Worm (Caenorhabditis elegans): Measurements from ENCODE around the gene F35G2.1.
"Not testable (repeated sequence)": the region's sequence is repeated elsewhere in the genome, so short reads cannot be mapped to it uniquely, and the experiment has no call there.

F35G2.1 gene

DNA sequence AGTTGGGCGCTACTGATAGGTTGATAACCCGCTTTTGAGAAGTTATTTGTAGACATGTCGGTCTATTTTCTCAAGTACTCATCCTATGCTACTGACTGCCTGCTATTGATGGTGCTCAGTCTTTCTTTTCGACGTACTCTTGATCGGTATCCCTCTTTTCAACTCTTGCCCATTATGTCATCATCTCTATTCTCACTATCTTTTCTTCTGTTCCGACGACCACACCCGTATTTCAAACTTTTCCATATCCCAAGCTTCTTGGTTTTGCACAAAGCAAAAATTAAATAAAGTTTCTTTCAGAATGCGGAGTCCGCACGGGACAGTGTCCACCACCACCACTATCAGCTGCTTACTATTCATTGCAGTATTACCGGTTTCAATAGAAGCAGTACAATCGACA is at the start of gene F35G2.1:
Gene F35G2.1, plus strand, starts transcription at position 301 of the 400 bp plus-strand sequence.
- TF ChIP-seq him-1 (tag; optimal IDR thresholded peaks at IDR 0.05) (no peak), W03F9.2 (tag; optimal IDR thresholded peaks at IDR 0.05) (no peak), dao-5 (tag; optimal IDR thresholded peaks at IDR 0.05) (no peak)

DNA sequence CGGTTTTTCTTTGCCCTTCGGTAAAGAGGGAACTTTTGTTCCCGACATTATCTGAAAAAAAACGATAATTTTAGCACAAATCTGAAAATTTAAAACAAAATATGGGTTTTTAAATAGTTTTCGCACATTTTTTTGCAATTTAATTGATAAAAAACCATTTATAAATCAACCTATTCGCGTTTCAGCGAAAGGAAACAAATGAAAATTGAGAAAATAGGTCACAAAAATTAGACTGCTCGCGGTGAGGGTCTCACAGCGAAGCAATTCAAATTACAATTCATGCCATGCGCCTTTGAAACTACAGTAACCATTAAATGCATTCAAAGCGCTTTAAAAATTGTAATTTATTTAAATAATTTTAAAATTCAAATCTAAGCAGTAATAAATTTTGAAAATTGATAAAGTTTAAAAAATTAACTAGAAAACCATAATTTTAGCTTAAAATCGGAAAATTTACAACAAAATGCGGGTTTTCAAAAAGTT is 48.8 kb upstream of the F35G2.1 start, which contains the start of gene B0001.7:
Gene B0001.7, minus strand, starts transcription at position 51 of the 483 bp plus-strand sequence.
- TF ChIP-seq W03F9.2 (tag; optimal IDR thresholded peaks at IDR 0.05) (no peak), dao-5 (tag; optimal IDR thresholded peaks at IDR 0.05) (no peak), him-1 (tag; optimal IDR thresholded peaks at IDR 0.05) (no peak)

DNA sequence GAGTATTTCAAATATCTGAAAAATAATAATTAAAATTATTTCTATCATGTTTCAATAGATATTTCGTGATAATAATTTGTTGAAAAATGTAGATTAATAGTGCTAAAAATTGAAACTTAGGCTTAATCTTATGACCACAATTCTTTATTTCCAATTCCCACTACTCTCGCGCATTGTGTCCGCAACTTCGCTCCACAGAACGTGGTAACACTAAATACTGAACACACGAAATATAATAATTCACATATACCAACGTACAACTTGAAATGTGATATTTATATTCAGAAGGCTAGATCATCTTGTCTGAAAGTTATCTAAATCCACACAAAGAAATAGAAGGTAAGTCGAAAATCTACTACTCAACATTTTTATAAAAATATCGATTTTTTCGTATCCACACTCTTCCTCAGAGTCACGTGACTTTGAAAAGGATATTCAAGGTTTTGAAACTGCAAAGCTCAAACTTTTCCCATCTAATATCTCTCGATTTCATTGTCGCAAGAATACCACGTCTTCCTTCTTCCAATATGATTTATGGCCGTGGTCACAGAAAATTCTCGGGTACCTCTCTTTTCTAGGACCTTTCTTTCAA is 46.3 kb upstream of the F35G2.1 start, which contains the start of gene eri-12:
Gene eri-12, plus strand, starts transcription at position 197 of the 592 bp plus-strand sequence.
- TF ChIP-seq W03F9.2 (tag; optimal IDR thresholded peaks at IDR 0.05) (no peak), dao-5 (tag; optimal IDR thresholded peaks at IDR 0.05) (no peak), him-1 (tag; optimal IDR thresholded peaks at IDR 0.05) (no peak)

DNA sequence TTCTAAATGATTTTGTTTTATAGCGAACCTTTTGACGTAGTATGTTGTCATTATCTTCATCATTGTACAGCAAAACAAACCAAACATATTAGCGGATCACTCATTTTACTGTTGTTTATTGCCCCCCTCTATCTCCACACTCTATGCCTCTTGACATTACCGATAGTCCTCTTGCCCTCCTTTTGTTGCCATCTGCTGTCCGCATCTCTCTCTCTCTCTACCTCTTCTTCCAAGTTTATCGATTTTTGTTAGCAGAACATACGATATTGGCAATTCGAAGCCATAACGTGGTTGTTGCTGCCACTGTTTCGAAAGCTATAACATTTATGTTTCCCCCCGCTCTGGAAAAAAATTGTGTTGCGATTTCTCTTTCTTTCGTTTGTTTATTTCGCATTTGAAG is 45.1 kb upstream of the F35G2.1 start:
- TF ChIP-seq W03F9.2 (tag; optimal IDR thresholded peaks at IDR 0.05) (no peak), him-1 (tag; optimal IDR thresholded peaks at IDR 0.05) (no peak), dao-5 (tag; optimal IDR thresholded peaks at IDR 0.05) (no peak)

DNA sequence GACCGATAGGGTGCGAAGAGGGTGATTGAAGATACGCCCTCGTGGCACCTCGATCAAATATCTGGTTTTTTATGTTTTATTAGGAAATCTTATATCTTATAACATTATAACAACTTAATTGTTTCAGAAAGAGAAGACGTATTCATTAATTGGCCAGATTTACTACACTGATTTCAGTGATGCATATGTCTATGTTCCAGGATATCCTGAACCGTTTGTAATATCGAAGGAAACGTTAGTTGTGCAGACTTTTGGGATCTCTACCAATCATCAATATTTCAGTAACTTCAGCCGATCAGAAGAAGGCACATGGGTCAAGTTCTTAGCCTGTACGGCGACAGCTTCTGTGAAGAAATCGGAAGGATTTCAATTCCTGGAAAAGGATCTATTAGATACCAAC is 42.6 kb upstream of the F35G2.1 start:
- TF ChIP-seq dao-5 (tag; optimal IDR thresholded peaks at IDR 0.05) (no peak), W03F9.2 (tag; optimal IDR thresholded peaks at IDR 0.05) (no peak), him-1 (tag; optimal IDR thresholded peaks at IDR 0.05) (no peak)

DNA sequence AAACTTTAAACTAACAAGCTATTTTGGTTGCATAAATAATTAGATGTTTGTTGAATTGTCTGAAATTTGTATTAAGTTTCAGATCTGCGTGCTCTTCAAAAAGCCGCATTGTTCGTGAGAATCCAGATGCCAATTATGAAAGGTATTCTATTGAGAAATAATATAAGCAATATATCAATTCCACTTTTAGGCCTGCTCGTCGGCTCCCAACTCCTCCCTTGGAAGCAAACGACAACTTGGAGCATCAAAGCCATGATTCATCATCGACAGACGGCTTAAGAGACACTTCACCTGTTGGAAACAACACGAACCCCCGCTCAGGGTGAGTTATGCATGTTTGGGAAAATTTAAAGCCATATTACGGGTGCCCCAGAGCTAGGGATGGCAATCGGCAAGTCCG is 40.3 kb upstream of the F35G2.1 start:
- TF ChIP-seq dao-5 (tag; optimal IDR thresholded peaks at IDR 0.05) (no peak), him-1 (tag; optimal IDR thresholded peaks at IDR 0.05) (no peak), W03F9.2 (tag; optimal IDR thresholded peaks at IDR 0.05) (no peak)

DNA sequence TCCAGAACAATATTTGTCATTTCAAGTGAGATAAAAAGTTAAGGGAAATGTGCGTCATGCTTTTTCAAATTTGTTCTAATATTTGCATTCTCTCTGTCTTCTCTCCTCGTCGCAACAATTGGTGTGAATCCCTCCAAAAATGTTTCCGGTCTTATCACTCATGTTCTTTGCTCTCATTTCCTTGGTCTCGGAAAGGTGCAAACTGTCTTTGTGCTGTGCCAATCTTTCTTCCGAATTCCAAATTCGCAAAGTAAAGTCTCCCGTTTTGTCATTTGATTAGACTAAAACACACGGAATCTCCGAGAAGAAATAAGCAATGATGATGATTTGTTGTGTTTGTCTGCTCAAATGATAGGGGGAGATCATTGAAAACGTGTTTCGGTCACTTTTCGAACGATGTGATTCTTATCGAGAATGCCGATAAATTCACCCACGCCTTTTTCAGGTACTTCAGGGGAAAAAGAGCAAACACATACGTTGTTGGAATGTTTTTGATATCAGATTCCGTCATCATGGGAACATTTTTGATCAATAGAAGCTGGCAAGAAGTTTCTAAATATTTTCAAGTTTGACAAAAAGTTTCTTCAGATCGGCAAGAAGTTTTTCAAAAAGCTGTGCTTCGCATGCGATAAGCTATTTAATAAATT is 37.5 kb upstream of the F35G2.1 start:
- TF ChIP-seq W03F9.2 (tag; optimal IDR thresholded peaks at IDR 0.05) (no peak), him-1 (tag; optimal IDR thresholded peaks at IDR 0.05) (no peak), dao-5 (tag; optimal IDR thresholded peaks at IDR 0.05) (no peak)

DNA sequence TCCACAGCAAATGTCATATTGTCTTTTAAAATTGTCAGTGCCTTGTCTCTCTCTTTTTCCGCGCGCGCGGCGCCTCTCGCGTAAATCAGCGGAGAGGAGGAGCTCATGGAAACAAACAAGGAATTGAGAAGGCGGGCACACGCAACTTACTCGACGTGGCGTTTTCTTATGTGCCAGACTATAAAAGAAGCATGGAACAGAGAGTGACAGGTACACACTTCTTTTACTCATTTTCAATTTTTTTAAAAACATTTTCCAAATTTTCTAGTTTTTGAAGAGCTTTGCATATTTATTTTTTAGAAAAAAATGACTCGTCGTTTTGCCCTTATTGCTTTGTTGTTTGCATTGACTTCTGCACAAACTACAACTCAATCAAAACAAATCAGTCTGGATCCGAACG is 35.1 kb upstream of the F35G2.1 start, which contains the start of gene F20B10.3:
Gene F20B10.3, plus strand, starts transcription at position 301 of the 400 bp plus-strand sequence.
- TF ChIP-seq dao-5 (tag; optimal IDR thresholded peaks at IDR 0.05) = no peak
- no peak for TF ChIP-seq him-1 (tag; optimal IDR thresholded peaks at IDR 0.05)

DNA sequence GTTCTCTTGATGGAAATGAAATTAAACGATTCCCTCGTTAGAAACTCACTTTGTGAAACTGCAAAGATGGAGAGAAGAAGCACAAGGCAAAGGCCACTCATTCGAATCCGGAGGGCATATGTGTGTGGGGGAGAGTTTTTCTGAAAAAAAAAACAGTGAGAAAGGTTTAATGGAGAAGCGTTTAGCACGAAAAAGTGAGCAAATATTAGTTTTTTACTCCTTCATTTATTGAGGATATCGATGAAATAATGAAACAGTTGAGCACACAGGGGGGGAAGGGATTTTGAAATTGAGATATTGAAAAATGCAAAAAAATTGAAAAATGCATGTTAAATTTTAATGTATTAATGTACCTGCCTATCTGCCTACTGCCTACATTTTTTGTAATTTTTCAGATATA is 24.8 kb upstream of the F35G2.1 start, which contains the start of gene nlr-1:
Gene nlr-1, minus strand, starts transcription at position 101 of the 400 bp plus-strand sequence.
- TF ChIP-seq dao-5, him-1, W03F9.2 (tag; optimal IDR thresholded peaks at IDR 0.05): not testable (repeated sequence)

DNA sequence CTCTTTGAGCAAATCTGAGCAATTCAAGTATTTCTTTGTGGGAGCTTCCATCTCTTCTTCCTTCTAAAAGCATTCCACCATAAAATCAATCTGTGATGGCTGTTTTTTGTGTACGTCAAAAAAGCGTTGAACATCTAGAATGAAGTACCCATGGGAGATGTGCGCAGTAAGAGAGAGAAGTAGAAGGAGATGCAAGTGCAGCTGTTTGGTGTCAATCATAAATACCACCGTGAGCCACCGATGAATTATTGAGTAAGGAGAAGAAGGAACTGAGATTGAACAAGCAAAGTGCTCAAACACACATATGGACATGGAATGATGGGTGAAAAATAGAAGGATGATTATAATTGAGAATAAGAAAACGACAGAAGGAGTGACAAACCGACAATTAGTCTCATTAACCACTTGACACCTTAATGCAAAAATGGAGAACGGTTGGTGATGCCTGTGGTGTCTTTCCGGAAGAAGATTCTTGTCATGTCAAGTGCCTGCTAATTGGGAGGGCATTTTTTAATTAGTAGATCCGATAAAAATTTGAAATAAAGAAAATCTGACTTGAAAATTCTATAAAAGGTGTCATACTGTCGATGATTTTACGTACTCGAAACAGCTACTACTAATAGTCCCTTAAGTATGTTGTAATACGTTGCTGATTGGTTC is 10.8 kb upstream of the F35G2.1 start:
- TF ChIP-seq W03F9.2 (tag; optimal IDR thresholded peaks at IDR 0.05) (no peak), dao-5 (tag; optimal IDR thresholded peaks at IDR 0.05) (no peak), him-1 (tag; optimal IDR thresholded peaks at IDR 0.05) (no peak)

DNA sequence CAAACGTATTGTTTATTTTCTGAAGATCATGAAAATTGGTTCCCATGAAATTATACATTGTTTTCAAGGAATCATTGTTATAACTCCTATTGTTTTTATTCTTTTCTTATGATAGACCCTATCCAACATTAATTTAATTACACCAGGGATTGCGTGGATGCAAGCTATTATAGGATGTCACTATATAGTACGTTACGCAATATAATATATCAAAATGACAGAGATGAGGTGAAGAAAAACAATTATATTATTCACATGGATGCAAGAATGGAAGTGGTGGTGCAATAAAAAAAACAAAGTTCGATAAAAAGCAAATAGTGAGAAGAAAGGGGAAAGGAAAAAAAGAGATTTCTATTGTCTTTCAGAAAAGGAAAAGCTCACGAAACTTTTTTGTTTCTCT is 9.7 kb upstream of the F35G2.1 start:
- TF ChIP-seq dao-5 (tag; optimal IDR thresholded peaks at IDR 0.05) (no peak), him-1 (tag; optimal IDR thresholded peaks at IDR 0.05) (no peak), W03F9.2 (tag; optimal IDR thresholded peaks at IDR 0.05) (no peak)

DNA sequence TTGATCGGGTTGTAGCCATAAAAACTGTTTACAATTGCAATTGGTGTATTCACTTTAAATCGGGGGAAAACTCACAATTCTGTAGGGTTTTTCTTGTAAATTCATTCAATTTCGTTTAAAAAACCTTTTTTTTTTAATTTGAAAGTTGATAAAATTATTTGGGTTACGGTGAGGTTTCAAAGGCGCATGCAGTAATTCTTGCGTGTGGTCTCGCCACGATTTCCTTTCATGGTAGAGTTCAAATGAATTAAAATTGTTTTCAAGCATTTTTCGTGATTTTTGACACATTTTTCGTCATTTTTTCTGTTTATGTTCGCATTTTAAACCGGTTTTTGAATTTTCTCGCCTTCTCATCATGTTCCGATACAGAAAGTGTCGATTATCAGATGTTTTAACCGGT is 8.4 kb upstream of the F35G2.1 start:
- no peak for TF ChIP-seq him-1 (tag; optimal IDR thresholded peaks at IDR 0.05)
- peak; percentile 12 for TF ChIP-seq W03F9.2 (tag; optimal IDR thresholded peaks at IDR 0.05)

DNA sequence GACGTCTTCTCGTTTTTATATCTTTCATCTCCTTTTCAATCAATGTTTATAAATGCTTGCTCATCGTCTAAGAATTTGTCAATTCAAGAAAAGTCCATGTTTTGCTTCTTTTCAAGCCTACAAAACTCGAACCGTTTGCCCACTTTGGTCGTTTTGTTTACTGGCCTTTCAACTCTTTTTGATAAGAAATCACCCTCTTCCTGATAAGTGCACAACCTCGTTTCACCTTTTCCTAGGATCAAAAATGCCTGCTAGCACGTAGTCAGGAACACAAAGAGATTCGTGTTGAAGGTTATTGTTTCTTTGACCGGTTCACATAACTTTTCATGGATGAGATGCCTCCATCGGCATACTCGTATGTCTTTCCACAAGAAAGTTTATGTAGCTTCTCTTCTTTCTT is 6.4 kb upstream of the F35G2.1 start:
- TF ChIP-seq W03F9.2 (tag; optimal IDR thresholded peaks at IDR 0.05) (no peak), dao-5 (tag; optimal IDR thresholded peaks at IDR 0.05) (no peak), him-1 (tag; optimal IDR thresholded peaks at IDR 0.05) (no peak)

DNA sequence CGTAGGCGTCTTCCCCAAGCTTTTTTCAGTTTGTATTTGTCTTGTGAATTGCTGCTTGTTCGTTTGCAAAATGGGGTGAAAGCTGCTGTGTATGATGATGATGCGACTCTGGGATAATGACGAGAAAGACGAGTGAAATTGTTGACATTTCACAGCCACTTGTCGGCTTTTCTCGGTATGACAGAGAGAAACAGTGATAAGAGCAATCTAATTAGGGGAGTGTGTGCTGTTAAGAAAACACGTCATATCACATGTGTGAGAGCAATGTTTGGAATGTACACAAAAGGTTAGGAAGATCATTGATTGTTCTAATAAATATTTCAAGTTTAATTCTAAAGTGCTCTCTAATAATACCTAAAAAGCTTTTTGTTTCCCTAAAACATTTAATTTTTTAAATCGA is 5.4 kb upstream of the F35G2.1 start:
- TF ChIP-seq him-1 (tag; optimal IDR thresholded peaks at IDR 0.05) = no peak
- no peak for TF ChIP-seq dao-5 (tag; optimal IDR thresholded peaks at IDR 0.05)
- TF ChIP-seq W03F9.2 (tag; optimal IDR thresholded peaks at IDR 0.05) = no peak

Data from whole organism, L4/young adult.